Worm (Caenorhabditis elegans) whole organism, L3 larva: ENCODE results near the gene F58A6.5.

ENCODE experiments used
- R02D3.7 ChIP-seq: fragments of 150-350 bp; optimal IDR thresholded peaks from 2 replicates; lab custom pipeline; 2014; ENCODE audit warnings: missing biosample characterization, missing genetic modification characterization
- ZK546.5 ChIP-seq: sonication (generic microtip); optimal IDR thresholded peaks from 2 replicates; lab custom pipeline; 2017; ENCODE audit warnings: missing biosample characterization, missing genetic modification characterization
- aly-2 ChIP-seq: fragments of 150-350 bp; optimal IDR thresholded peaks from 2 replicates; lab custom pipeline; 2014; ENCODE audit warnings: missing biosample characterization, missing genetic modification characterization
- ama-1 ChIP-seq: fragments of 150-350 bp; optimal IDR thresholded peaks from 2 replicates; lab custom pipeline; 2018
- ceh-16 ChIP-seq: sonication (generic microtip); optimal IDR thresholded peaks from 2 replicates; lab custom pipeline; 2017; ENCODE audit warnings: missing biosample characterization, missing genetic modification characterization
- ceh-28 ChIP-seq: fragments of 150-350 bp; optimal IDR thresholded peaks from 2 replicates; lab custom pipeline; 2014; ENCODE audit warnings: missing biosample characterization, missing genetic modification reagents, missing genetic modification characterization
- ceh-82 ChIP-seq: fragments of 150-350 bp; optimal IDR thresholded peaks from 2 replicates; lab custom pipeline; 2014; ENCODE audit warnings: missing biosample characterization, missing genetic modification characterization
- ceh-9 ChIP-seq: sonication (generic microtip); optimal IDR thresholded peaks from 2 replicates; lab custom pipeline; 2018; ENCODE audit warnings: missing biosample characterization, missing genetic modification characterization
- daf-12 ChIP-seq: fragments of 150-350 bp; optimal IDR thresholded peaks from 2 replicates; lab custom pipeline; 2014; ENCODE audit warnings: missing biosample characterization, missing genetic modification reagents, missing genetic modification characterization
- egl-27 ChIP-seq: sonication (generic microtip); optimal IDR thresholded peaks from 4 replicates; lab custom pipeline; 2017; ENCODE audit warnings: missing biosample characterization, missing genetic modification reagents, missing genetic modification characterization
- egl-5 ChIP-seq: fragments of 150-350 bp; optimal IDR thresholded peaks from 2 replicates; lab custom pipeline; 2017; ENCODE audit warnings: missing biosample characterization, missing genetic modification reagents, missing genetic modification characterization, inconsistent platforms
- elt-1 ChIP-seq: fragments of 150-350 bp; optimal IDR thresholded peaks from 2 replicates; lab custom pipeline; 2014; ENCODE audit warnings: missing biosample characterization, missing genetic modification characterization
- elt-2 ChIP-seq: sonication (generic microtip); optimal IDR thresholded peaks from 2 replicates; lab custom pipeline; 2016; ENCODE audit warnings: missing genetic modification reagents, mild to moderate bottlenecking, missing genetic modification characterization, missing compliant biosample characterization
- elt-3 ChIP-seq, 3 experiments: fragments of 150-350 bp in 1 of 3; sonication (generic microtip) in 2 of 3; optimal IDR thresholded peaks; 2 replicates in 2 of 3; 4 replicates in 1 of 3; lab custom pipeline; 2014 to 2017; ENCODE audit warnings: missing biosample characterization in 3 of 3, missing genetic modification characterization in 3 of 3
- eor-1 ChIP-seq, 2 experiments: fragments of 150-350 bp; optimal IDR thresholded peaks; 2 replicates each; lab custom pipeline; 2014 to 2018; ENCODE audit warnings: missing biosample characterization in 2 of 2, missing genetic modification characterization in 2 of 2
- fkh-10 ChIP-seq: sonication (generic microtip); optimal IDR thresholded peaks from 2 replicates; lab custom pipeline; 2017; ENCODE audit warnings: missing biosample characterization, missing genetic modification reagents, missing genetic modification characterization
- fkh-2 ChIP-seq: fragments of 150-350 bp; optimal IDR thresholded peaks from 2 replicates; lab custom pipeline; 2014; ENCODE audit warnings: missing biosample characterization, missing genetic modification reagents, missing genetic modification characterization
- fos-1 ChIP-seq: fragments of 150-350 bp; optimal IDR thresholded peaks from 2 replicates; lab custom pipeline; 2014; ENCODE audit warnings: missing biosample characterization, missing genetic modification characterization
- hmg-11 ChIP-seq: sonication (generic microtip); optimal IDR thresholded peaks from 2 replicates; lab custom pipeline; 2016; ENCODE audit warnings: missing genetic modification characterization, missing compliant biosample characterization
- jun-1 ChIP-seq: fragments of 150-350 bp; optimal IDR thresholded peaks from 2 replicates; lab custom pipeline; 2014; ENCODE audit warnings: missing biosample characterization, missing genetic modification reagents, missing genetic modification characterization
- lin-39 ChIP-seq: fragments of 150-350 bp; optimal IDR thresholded peaks from 2 replicates; lab custom pipeline; 2018; ENCODE audit warnings: missing biosample characterization, missing genetic modification reagents, missing genetic modification characterization
- lsy-12 ChIP-seq: sonication (generic microtip); optimal IDR thresholded peaks from 2 replicates; lab custom pipeline; 2016; ENCODE audit warnings: mild to moderate bottlenecking, missing genetic modification characterization, missing compliant biosample characterization
- mdl-1 ChIP-seq: fragments of 150-350 bp; optimal IDR thresholded peaks from 2 replicates; lab custom pipeline; 2014; ENCODE audit warnings: missing biosample characterization, missing genetic modification characterization
- mml-1 ChIP-seq: fragments of 150-350 bp; sonication (generic microtip); optimal IDR thresholded peaks from 3 replicates; lab custom pipeline; 2014; ENCODE audit warnings: missing biosample characterization, missing genetic modification characterization
- nfya-1 ChIP-seq: sonication (generic microtip); optimal IDR thresholded peaks from 2 replicates; lab custom pipeline; 2017; ENCODE audit warnings: missing genetic modification characterization, mild to moderate bottlenecking, missing compliant biosample characterization, antibody characterized with exemption, moderate library complexity; ENCODE audit not compliant: insufficient read depth
- nhr-12 ChIP-seq: fragments of 150-350 bp; optimal IDR thresholded peaks from 2 replicates; lab custom pipeline; 2014; ENCODE audit warnings: missing biosample characterization, missing genetic modification characterization
- nhr-23 ChIP-seq: fragments of 150-350 bp; optimal IDR thresholded peaks from 2 replicates; lab custom pipeline; 2014; ENCODE audit warnings: missing biosample characterization, missing genetic modification reagents, missing genetic modification characterization
- nhr-237 ChIP-seq: fragments of 150-350 bp; optimal IDR thresholded peaks from 2 replicates; lab custom pipeline; 2014; ENCODE audit warnings: missing biosample characterization, missing genetic modification characterization
- nhr-25 ChIP-seq: sonication (generic microtip); optimal IDR thresholded peaks from 2 replicates; lab custom pipeline; 2017; ENCODE audit warnings: missing biosample characterization, missing genetic modification characterization
- nhr-28 ChIP-seq: fragments of 150-350 bp; optimal IDR thresholded peaks from 2 replicates; lab custom pipeline; 2014; ENCODE audit warnings: missing biosample characterization, missing genetic modification characterization
- nhr-43 ChIP-seq: sonication (generic microtip); optimal IDR thresholded peaks from 2 replicates; lab custom pipeline; 2016; ENCODE audit warnings: mild to moderate bottlenecking, missing genetic modification characterization, missing compliant biosample characterization; ENCODE audit not compliant: poor library complexity, severe bottlenecking
- nhr-67 ChIP-seq: fragments of 150-350 bp; optimal IDR thresholded peaks from 2 replicates; lab custom pipeline; 2014; ENCODE audit warnings: missing biosample characterization, missing genetic modification characterization
- nhr-76 ChIP-seq: fragments of 150-350 bp; sonication (generic microtip); optimal IDR thresholded peaks from 5 replicates; lab custom pipeline; 2014; ENCODE audit warnings: missing biosample characterization, missing genetic modification characterization
- nhr-77 ChIP-seq: fragments of 150-350 bp; optimal IDR thresholded peaks from 2 replicates; lab custom pipeline; 2014; ENCODE audit warnings: missing biosample characterization, missing genetic modification characterization
- pha-4 ChIP-seq: fragments of 150-350 bp; optimal IDR thresholded peaks from 2 replicates; lab custom pipeline; 2014; ENCODE audit warnings: missing biosample characterization, missing genetic modification reagents, missing genetic modification characterization
- pqm-1 ChIP-seq: fragments of 150-350 bp; optimal IDR thresholded peaks from 2 replicates; lab custom pipeline; 2017; ENCODE audit warnings: missing biosample characterization, missing genetic modification characterization, inconsistent platforms
- sea-2 ChIP-seq: fragments of 150-350 bp; sonication (generic microtip); optimal IDR thresholded peaks from 4 replicates; lab custom pipeline; 2014; ENCODE audit warnings: missing biosample characterization, missing genetic modification reagents, missing genetic modification characterization
- skn-1 ChIP-seq: fragments of 150-350 bp; optimal IDR thresholded peaks from 2 replicates; lab custom pipeline; 2014; ENCODE audit warnings: missing biosample characterization, missing genetic modification characterization
- snpc-4 ChIP-seq: fragments of 150-350 bp; optimal IDR thresholded peaks from 2 replicates; lab custom pipeline; 2014; ENCODE audit warnings: missing biosample characterization, missing genetic modification characterization
- tbx-2 ChIP-seq: sonication (generic microtip); optimal IDR thresholded peaks from 2 replicates; lab custom pipeline; 2016; ENCODE audit warnings: mild to moderate bottlenecking, missing genetic modification characterization, missing compliant biosample characterization
- unc-39 ChIP-seq: sonication (generic microtip); optimal IDR thresholded peaks from 4 replicates; lab custom pipeline; 2017; ENCODE audit warnings: missing biosample characterization, missing genetic modification characterization
- unc-62 ChIP-seq: fragments of 150-350 bp; sonication (generic microtip); optimal IDR thresholded peaks from 4 replicates; lab custom pipeline; 2014; ENCODE audit warnings: missing biosample characterization, missing genetic modification reagents, missing genetic modification characterization
- zag-1 ChIP-seq: fragments of 150-350 bp; optimal IDR thresholded peaks from 2 replicates; lab custom pipeline; 2014; ENCODE audit warnings: missing biosample characterization, missing genetic modification characterization
- ztf-11 ChIP-seq: fragments of 150-350 bp; optimal IDR thresholded peaks from 2 replicates; lab custom pipeline; 2014; ENCODE audit warnings: missing biosample characterization, missing genetic modification characterization
- ztf-4 ChIP-seq: fragments of 150-350 bp; optimal IDR thresholded peaks from 2 replicates; lab custom pipeline; 2014; ENCODE audit warnings: missing biosample characterization, missing genetic modification characterization

F58A6.5 gene

ce11 chrII:5187934-5188333 is 39.7 kb upstream of the F58A6.5 start:
- TF ChIP-seq sea-2 (GFP tag; lab: Kevin White, UChicago) (no peak), tbx-2 (no peak), nhr-23 (no peak), zag-1 (no peak), nfya-1 (tag; lab: Kevin White, UChicago) (no peak), fos-1 (tag; lab: Kevin White, UChicago) (no peak), mdl-1 (no peak), aly-2 (no peak), mml-1 (tag; lab: Kevin White, UChicago) (no peak), snpc-4 (tag; lab: Kevin White, UChicago) (no peak), eor-1 (tag; optimal IDR thresholded peaks at IDR 0.05; lab: Kevin White, UChicago) (no peak), elt-2 (tag; lab: Kevin White, UChicago) (no peak), nhr-43 (tag; lab: Kevin White, UChicago) (no peak), nhr-12 (tag; lab: Kevin White, UChicago) (no peak), nhr-77 (tag; lab: Kevin White, UChicago) (no peak)
- TF ChIP-seq, all 47 proteins: peak for 0

ce11 chrII:5187469-5187868 is 39.2 kb upstream of the F58A6.5 start, which contains the start of gene crh-2:
Gene crh-2 (minus strand): TSS chrII:5187569.
- TF ChIP-seq nhr-67 (tag; lab: Kevin White, UChicago): no peak
- no peak for TF ChIP-seq egl-5 (tag; lab: Kevin White, UChicago)
- TF ChIP-seq ztf-4 (tag; lab: Kevin White, UChicago): no peak
- no peak for TF ChIP-seq elt-1
- TF ChIP-seq ztf-11 (tag; lab: Kevin White, UChicago): no peak
- TF ChIP-seq tbx-2: no peak
- no peak for TF ChIP-seq lsy-12 (tag; lab: Kevin White, UChicago)
- TF ChIP-seq hmg-11: no peak
- no peak for TF ChIP-seq nhr-76
- no peak for TF ChIP-seq daf-12 (tag; lab: Kevin White, UChicago)
- TF ChIP-seq fos-1 (tag; lab: Kevin White, UChicago): no peak
- TF ChIP-seq nfya-1 (tag; lab: Kevin White, UChicago): no peak
- no peak for TF ChIP-seq R02D3.7 (tag; lab: Kevin White, UChicago)
- no peak for TF ChIP-seq ceh-9 (tag; lab: Kevin White, UChicago)

- TF ChIP-seq pqm-1 (tag; lab: Kevin White, UChicago) (peak; percentile 30), lin-39 (tag; lab: Kevin White, UChicago) (no peak), elt-2 (tag; lab: Kevin White, UChicago) (peak; percentile 94)
Measured at ce11 chrII:5186870-5187269, 38.6 kb upstream of the F58A6.5 start.

ce11 chrII:5185955-5186539 is 37.8 kb upstream of the F58A6.5 start:
- TF ChIP-seq lin-39 (tag; lab: Kevin White, UChicago) (no peak), aly-2 (no peak), unc-62 (no peak), R02D3.7 (tag; lab: Kevin White, UChicago) (no peak), egl-5 (tag; lab: Kevin White, UChicago) (no peak), nhr-23 (no peak), elt-3 (tag; optimal IDR thresholded peaks at IDR 0.05; lab: Kevin White, UChicago) (no peak), hmg-11 (no peak), zag-1 (no peak), unc-39 (tag; lab: Kevin White, UChicago) (no peak), elt-1 (no peak), eor-1 (tag; optimal IDR thresholded peaks at IDR 0.05; lab: Kevin White, UChicago) (no peak), daf-12 (tag; lab: Kevin White, UChicago) (no peak), ceh-28 (peak; percentile 13), mdl-1 (no peak), ceh-16 (tag; lab: Kevin White, UChicago) (no peak), ZK546.5 (no peak), fos-1 (tag; lab: Kevin White, UChicago) (no peak), jun-1 (peak; percentile 46), ama-1 (lab: Kevin White, UChicago) (no peak), nhr-25 (tag; lab: Kevin White, UChicago) (no peak), sea-2 (GFP tag; lab: Kevin White, UChicago) (no peak), fkh-2 (tag; lab: Kevin White, UChicago) (no peak), ztf-11 (tag; lab: Kevin White, UChicago) (no peak), nhr-76 (no peak), nfya-1 (tag; lab: Kevin White, UChicago) (no peak), nhr-28 (tag; lab: Kevin White, UChicago) (no peak), nhr-237 (tag; lab: Kevin White, UChicago) (no peak), ceh-82 (no peak), pha-4 (tag; lab: Kevin White, UChicago) (peak; percentile 43), skn-1 (tag; lab: Kevin White, UChicago) (no peak), fkh-10 (GFP tag; lab: Kevin White, UChicago) (no peak), nhr-43 (tag; lab: Kevin White, UChicago) (no peak), egl-27 (no peak), lsy-12 (tag; lab: Kevin White, UChicago) (no peak), elt-2 (tag; lab: Kevin White, UChicago) (peak; percentile 99)
